Worm (Caenorhabditis elegans) whole organism, L4 larva: ENCODE data around the gene F54D1.6.

Experiments used
- pha-4 ChIP-seq, 2 experiments: fragments of 150-350 bp in 1 of 2; fragments of 200-800 bp in 1 of 2; sonication (Bioruptor generic) in 1 of 2; IDR thresholded peaks in 1 of 2; optimal IDR thresholded peaks in 1 of 2; 2 replicates each; pipeline versions ENCODE4 v1.3.6 to Lab custom; 2014 to 2022; ENCODE audit warnings: missing genetic modification characterization in 2 of 2, missing genetic modification reagents in 2 of 2, missing biosample characterization in 1 of 2, missing compliant biosample characterization in 1 of 2
- unc-39 ChIP-seq: sonication (generic microtip); optimal IDR thresholded peaks from 2 replicates; lab custom pipeline; 2017; ENCODE audit warnings: missing biosample characterization, missing genetic modification characterization

DNA sequence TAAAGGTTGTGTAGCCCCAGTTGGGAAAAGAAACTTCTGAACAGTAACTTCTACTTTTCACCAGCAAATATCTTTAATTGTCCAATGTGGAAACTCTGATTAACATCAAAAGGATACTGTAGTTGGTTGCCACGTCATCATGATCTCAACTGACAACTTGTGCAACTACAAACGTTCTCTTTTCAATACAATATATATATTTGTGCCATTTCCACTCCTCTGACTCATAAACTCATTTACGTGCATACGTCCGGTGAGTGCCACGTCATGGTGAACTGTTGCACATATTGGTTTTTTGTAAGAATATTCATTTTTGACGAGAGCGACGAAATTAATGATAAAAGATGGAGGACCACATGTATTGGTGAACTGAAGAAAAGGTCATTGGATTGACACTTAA, 20.2 kb downstream of the F54D1.6 start:
- TF ChIP-seq unc-39 (tag; lab: Kevin White, UChicago) (no peak), pha-4 (GFP tag; IDR thresholded peaks at IDR 0.05; lab: Robert Waterston, UW) (no peak), pha-4 (tag; optimal IDR thresholded peaks at IDR 0.05; lab: Kevin White, UChicago) (no peak)
